Fruit fly (Drosophila melanogaster) whole organism, pupa: ENCODE results near the gene CG14185.

Experiments used
- CG34367 ChIP-seq: fragments of 200-800 bp; sonication (Bioruptor generic); optimal IDR thresholded peaks from 2 replicates; lab custom pipeline; 2018; ENCODE audit warnings: missing biosample characterization, mild to moderate bottlenecking, missing genetic modification characterization
- EcR ChIP-seq: fragments of 200-800 bp; sonication (Bioruptor generic); optimal IDR thresholded peaks from 3 replicates; lab custom pipeline; 2019; ENCODE audit warnings: missing biosample characterization, missing genetic modification characterization, mild to moderate bottlenecking, moderate library complexity, missing genetic modification reagents
- Ets98B ChIP-seq: fragments of 200-800 bp; sonication (Bioruptor generic); IDR thresholded peaks from 2 replicates; pipeline ENCODE4 v1.3.6; 2022; ENCODE audit warnings: missing biosample characterization, missing genetic modification characterization

- TF ChIP-seq Ets98B (GFP tag; lab: Robert Waterston, UW) (no peak), CG34367 (tag; lab: Kevin White, UChicago) (no peak), EcR (no peak)
These were observed 27.3 kb downstream of the CG14185 start, which contains the start of gene CG7335 for dm6 chr3L:20133168-20133567.
